Fruit fly (Drosophila melanogaster) whole organism, embryonic: ENCODE data around the gene eya.

ENCODE experiments used
- CG18011 ChIP-seq: fragments of 200-800 bp; sonication (Bioruptor generic); optimal IDR thresholded peaks from 2 replicates; lab custom pipeline; 2017; ENCODE audit warnings: missing biosample characterization, missing genetic modification characterization, mild to moderate bottlenecking, moderate library complexity, missing genotype
- Hsf ChIP-seq: fragments of 200-800 bp; sonication (Bioruptor generic); optimal IDR thresholded peaks from 3 replicates; lab custom pipeline; 2016; ENCODE audit warnings: missing biosample characterization, missing genetic modification characterization

- TF ChIP-seq Hsf (GFP tag; lab: Kevin White, UChicago) (no peak), CG18011 (GFP tag; lab: Kevin White, UChicago) (no peak)
Observed at dm6 chr2L:6579045-6579444, 32.3 kb upstream of the eya start.
